Fruit fly (Drosophila melanogaster) whole organism, wandering third instar larva: ENCODE results near the gene CG5895.

Source experiments
- CG32264 ChIP-seq: fragments of 200-800 bp; sonication (Bioruptor generic); optimal IDR thresholded peaks from 2 replicates; lab custom pipeline; 2016; ENCODE audit warnings: missing biosample characterization, missing genetic modification characterization
- CG9705 ChIP-seq: fragments of 200-800 bp; sonication (Bioruptor generic); optimal IDR thresholded peaks from 2 replicates; lab custom pipeline; 2018; ENCODE audit warnings: missing biosample characterization, mild to moderate bottlenecking, missing genetic modification characterization
- Jra ChIP-seq: sonication (Bioruptor generic); optimal IDR thresholded peaks from 2 replicates; lab custom pipeline; 2016; ENCODE audit warnings: missing biosample characterization, missing genetic modification characterization
- Mio ChIP-seq: sonication (Bioruptor generic); optimal IDR thresholded peaks from 2 replicates; lab custom pipeline; 2016; ENCODE audit warnings: missing biosample characterization, missing genetic modification characterization
- br ChIP-seq: fragments of 200-800 bp; sonication (Bioruptor generic); optimal IDR thresholded peaks from 2 replicates; lab custom pipeline; 2016; ENCODE audit warnings: missing biosample characterization, missing genetic modification characterization
- sage ChIP-seq: fragments of 200-800 bp; sonication (Bioruptor generic); optimal IDR thresholded peaks from 2 replicates; lab custom pipeline; 2016; ENCODE audit warnings: missing biosample characterization, mild to moderate bottlenecking, missing genetic modification characterization

DNA sequence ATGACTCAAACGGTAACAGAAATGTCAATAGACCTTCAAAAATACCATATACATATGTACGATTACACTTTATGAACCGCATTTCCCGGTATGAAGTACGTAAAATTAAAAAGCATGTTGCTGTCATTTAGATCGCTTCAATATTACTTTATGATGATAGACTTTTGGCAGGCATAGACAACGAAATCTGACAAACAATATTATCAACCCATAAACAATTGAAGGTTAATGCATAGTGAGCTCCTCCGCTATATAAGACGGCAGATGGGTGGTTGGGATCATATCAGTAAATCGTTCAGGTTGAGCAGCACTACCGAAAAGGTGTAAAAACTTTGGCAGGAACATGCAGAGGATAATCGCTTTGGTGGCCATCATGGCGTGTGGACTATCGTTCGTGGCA lies 48.4 kb downstream of the CG5895 start, which contains the start of gene CG13075:
- TF ChIP-seq br (GFP tag; lab: Kevin White, UChicago) (no peak), CG9705 (GFP tag; lab: Kevin White, UChicago) (no peak), Jra (no peak), CG32264 (GFP tag; lab: Kevin White, UChicago) (no peak), sage (GFP tag; lab: Kevin White, UChicago) (no peak), Mio (no peak)
